Fruit fly (Drosophila melanogaster) whole organism, embryonic: Measurements from ENCODE around the gene CG33286.

Experiments
- CG12744 ChIP-seq: fragments of 200-800 bp; sonication (Bioruptor generic); optimal IDR thresholded peaks from 2 replicates; lab custom pipeline; 2016; ENCODE audit warnings: missing biosample characterization, missing genetic modification characterization
- CG13624 ChIP-seq: fragments of 200-800 bp; sonication (Bioruptor generic); optimal IDR thresholded peaks from 2 replicates; lab custom pipeline; 2016; ENCODE audit warnings: missing biosample characterization, missing genetic modification characterization
- CG4424 ChIP-seq: fragments of 200-800 bp; sonication (Bioruptor generic); optimal IDR thresholded peaks from 3 replicates; lab custom pipeline; 2016; ENCODE audit warnings: missing biosample characterization, missing genetic modification characterization
- CG7372 ChIP-seq: fragments of 200-800 bp; sonication (Bioruptor generic); IDR thresholded peaks from 2 replicates; pipeline ENCODE4 v1.3.6; 2022; ENCODE audit warnings: missing biosample characterization, missing genetic modification characterization
- Dfd ChIP-seq, 2 experiments: fragments of >200 bp; optimal IDR thresholded peaks; 2 replicates each; lab custom pipeline; 2017; ENCODE audit warnings: missing biosample characterization in 2 of 2, missing genetic modification characterization in 2 of 2
- Side ChIP-seq: fragments of 200-800 bp; sonication (Bioruptor generic); optimal IDR thresholded peaks from 2 replicates; lab custom pipeline; 2016; ENCODE audit warnings: missing biosample characterization, missing genetic modification characterization
- btn ChIP-seq: fragments of 200-800 bp; sonication (Bioruptor generic); optimal IDR thresholded peaks from 2 replicates; lab custom pipeline; 2016; ENCODE audit warnings: missing biosample characterization, missing genetic modification characterization
- insv ChIP-seq, 2 experiments: fragments of 200-800 bp; sonication (Bioruptor generic); optimal IDR thresholded peaks; 3 replicates each; lab custom pipeline; 2016 to 2018; ENCODE audit warnings: missing biosample characterization in 2 of 2, missing genetic modification characterization in 2 of 2
- jing ChIP-seq: fragments of 200-800 bp; sonication (Bioruptor generic); optimal IDR thresholded peaks from 2 replicates; lab custom pipeline; 2018; ENCODE audit warnings: missing biosample characterization, mild to moderate bottlenecking, missing genetic modification characterization
- ranshi ChIP-seq: fragments of 200-800 bp; sonication (Bioruptor generic); IDR thresholded peaks from 2 replicates; pipeline ENCODE4 v1.3.6; 2022; ENCODE audit warnings: missing biosample characterization, missing genetic modification characterization
- sens-2 ChIP-seq: fragments of 200-800 bp; sonication (Bioruptor generic); IDR thresholded peaks from 2 replicates; pipeline ENCODE4 v1.3.6; 2022; ENCODE audit warnings: missing biosample characterization, missing genetic modification characterization

DNA sequence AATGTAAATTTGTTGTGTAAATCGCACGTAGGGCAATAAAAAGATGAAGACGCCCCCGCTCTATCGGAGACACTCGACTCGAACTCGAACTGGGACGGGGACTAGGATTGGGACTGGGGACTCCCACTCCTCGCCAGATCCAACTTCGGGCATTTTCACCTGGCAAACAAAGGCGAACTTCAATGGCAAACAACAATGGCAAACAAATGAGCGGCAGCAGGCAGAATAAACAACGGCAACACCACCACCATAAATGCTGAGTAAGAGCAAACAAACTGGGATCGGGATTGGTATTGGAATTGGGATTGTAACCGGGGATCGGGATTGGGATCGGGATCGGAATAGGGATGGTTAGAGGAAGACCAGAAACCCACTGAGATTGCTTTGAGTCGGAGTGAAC, 30.3 kb downstream of the CG33286 start:
- no peak for TF ChIP-seq CG12744 (GFP tag; lab: Kevin White, UChicago)
- TF ChIP-seq btn (GFP tag; lab: Kevin White, UChicago), result no peak
- no peak for TF ChIP-seq CG4424
- TF ChIP-seq CG13624 (GFP tag; lab: Kevin White, UChicago), result no peak
- no peak for TF ChIP-seq jing
- TF ChIP-seq Side, result peak; percentile 29
- 0 out of 2 replicates have a peak, but pooled peaks have one; percentile 32 for TF ChIP-seq sens-2 (GFP tag; lab: Robert Waterston, UW)
- no peak for TF ChIP-seq CG7372 (GFP tag; lab: Robert Waterston, UW)
- no peak for TF ChIP-seq ranshi (GFP tag; lab: Robert Waterston, UW)
- no peak for TF ChIP-seq insv (GFP tag; optimal IDR thresholded peaks at IDR 0.05; lab: Kevin White, UChicago)
- no peak for TF ChIP-seq Dfd (GFP tag; optimal IDR thresholded peaks at IDR 0.05; lab: Kevin White, UChicago)
